Fruit fly (Drosophila melanogaster) whole organism, embryonic: ENCODE results near the gene Cralbp.

ENCODE experiments used
- Antp ChIP-seq: fragments of 200-800 bp; sonication (Bioruptor generic); optimal IDR thresholded peaks from 3 replicates; lab custom pipeline; 2016; ENCODE audit warnings: missing biosample characterization, missing genetic modification characterization
- Atf3 ChIP-seq: fragments of 200-800 bp; sonication (Bioruptor generic); optimal IDR thresholded peaks from 3 replicates; lab custom pipeline; 2016; ENCODE audit warnings: missing biosample characterization, missing genetic modification characterization
- B-H1 ChIP-seq: fragments of 200-800 bp; sonication (Bioruptor generic); IDR thresholded peaks from 3 replicates; pipeline ENCODE4 v1.3.6; 2022; ENCODE audit warnings: missing biosample characterization, missing genetic modification characterization
- BEAF-32 ChIP-seq: fragments of 200-800 bp; sonication (Bioruptor generic); optimal IDR thresholded peaks from 3 replicates; lab custom pipeline; 2017; ENCODE audit warnings: missing biosample characterization, missing genetic modification characterization, mild to moderate bottlenecking, moderate library complexity, missing genetic modification reagents
- Bdp1 ChIP-seq: fragments of 200-800 bp; sonication (Bioruptor generic); optimal IDR thresholded peaks from 3 replicates; lab custom pipeline; 2016; ENCODE audit warnings: missing biosample characterization, missing genetic modification characterization
- BtbVII ChIP-seq: fragments of 200-800 bp; sonication (Bioruptor generic); optimal IDR thresholded peaks from 3 replicates; lab custom pipeline; 2017; ENCODE audit warnings: missing biosample characterization, mild to moderate bottlenecking, missing genetic modification characterization
- CG15696 ChIP-seq: fragments of 200-800 bp; sonication (Bioruptor generic); optimal IDR thresholded peaks from 2 replicates; lab custom pipeline; 2019; ENCODE audit warnings: missing biosample characterization, mild to moderate bottlenecking, missing genetic modification characterization, moderate library complexity
- CG1603 ChIP-seq: fragments of 200-800 bp; sonication (Bioruptor generic); optimal IDR thresholded peaks from 2 replicates; lab custom pipeline; 2019; ENCODE audit warnings: missing biosample characterization, mild to moderate bottlenecking, missing genetic modification characterization, moderate library complexity
- CG17186 ChIP-seq: fragments of 200-800 bp; sonication (Bioruptor generic); optimal IDR thresholded peaks from 3 replicates; lab custom pipeline; 2017; ENCODE audit warnings: missing biosample characterization, missing genetic modification reagents, missing genetic modification characterization
- CG2116 ChIP-seq: fragments of 200-800 bp; sonication (Bioruptor generic); optimal IDR thresholded peaks from 3 replicates; lab custom pipeline; 2018; ENCODE audit warnings: missing biosample characterization, mild to moderate bottlenecking, missing genetic modification characterization
- CG2199 ChIP-seq: fragments of 200-800 bp; sonication (Bioruptor generic); IDR thresholded peaks from 3 replicates; pipeline ENCODE4 v1.3.6; 2022; ENCODE audit warnings: missing biosample characterization, missing genetic modification characterization
- CG2678 ChIP-seq: fragments of 200-800 bp; sonication (Bioruptor generic); optimal IDR thresholded peaks from 3 replicates; lab custom pipeline; 2019; ENCODE audit warnings: missing biosample characterization, mild to moderate bottlenecking, missing genetic modification characterization, moderate library complexity
- CG33557 ChIP-seq: fragments of 200-800 bp; sonication (Bioruptor generic); optimal IDR thresholded peaks from 2 replicates; lab custom pipeline; 2019; ENCODE audit warnings: missing biosample characterization, mild to moderate bottlenecking, missing genetic modification characterization, moderate library complexity
- CG34224 ChIP-seq: fragments of 200-800 bp; sonication (Bioruptor generic); IDR thresholded peaks from 3 replicates; pipeline ENCODE4 v1.3.6; 2022; ENCODE audit warnings: missing biosample characterization, missing genetic modification characterization; ENCODE audit not compliant: partially characterized antibody
- CG5180 ChIP-seq: fragments of 200-800 bp; sonication (Bioruptor generic); optimal IDR thresholded peaks from 3 replicates; lab custom pipeline; 2017; ENCODE audit warnings: missing biosample characterization, missing genetic modification characterization, mild to moderate bottlenecking, moderate library complexity, missing genetic modification reagents
- CG6254 ChIP-seq: fragments of 200-800 bp; sonication (Bioruptor generic); optimal IDR thresholded peaks from 3 replicates; lab custom pipeline; 2017; ENCODE audit warnings: mild to moderate bottlenecking, missing biosample characterization, missing genetic modification reagents, missing genetic modification characterization
- CG6272 ChIP-seq: fragments of 200-800 bp; sonication (Bioruptor generic); IDR thresholded peaks from 2 replicates; pipeline ENCODE4 v1.3.6; 2022; ENCODE audit warnings: missing biosample characterization, missing genetic modification characterization
- CG6654 ChIP-seq: fragments of 200-800 bp; sonication (Bioruptor generic); optimal IDR thresholded peaks from 2 replicates; lab custom pipeline; 2017; ENCODE audit warnings: missing biosample characterization, mild to moderate bottlenecking, missing genetic modification characterization
- CG6813 ChIP-seq: fragments of 200-800 bp; sonication (Bioruptor generic); optimal IDR thresholded peaks from 2 replicates; lab custom pipeline; 2017; ENCODE audit warnings: missing biosample characterization, missing genetic modification characterization, mild to moderate bottlenecking, moderate library complexity, missing genetic modification reagents
- CG7372 ChIP-seq: fragments of 200-800 bp; sonication (Bioruptor generic); IDR thresholded peaks from 2 replicates; pipeline ENCODE4 v1.3.6; 2022; ENCODE audit warnings: missing biosample characterization, missing genetic modification characterization
- CG8089 ChIP-seq: fragments of 200-800 bp; sonication (Bioruptor generic); optimal IDR thresholded peaks from 3 replicates; lab custom pipeline; 2016; ENCODE audit warnings: missing biosample characterization, missing genetic modification characterization
- CG8359 ChIP-seq: fragments of 200-800 bp; sonication (Bioruptor generic); optimal IDR thresholded peaks from 2 replicates; lab custom pipeline; 2017; ENCODE audit warnings: missing biosample characterization, mild to moderate bottlenecking, missing genetic modification characterization, borderline replicate concordance
- CG8944 ChIP-seq: fragments of 200-800 bp; sonication (Bioruptor generic); optimal IDR thresholded peaks from 3 replicates; lab custom pipeline; 2016; ENCODE audit warnings: missing biosample characterization, missing genetic modification characterization
- Doc2 ChIP-seq: fragments of 200-800 bp; sonication (Bioruptor generic); IDR thresholded peaks from 2 replicates; pipeline ENCODE4 v1.3.6; 2022; ENCODE audit warnings: missing biosample characterization, missing genetic modification characterization
- Dp ChIP-seq: fragments of 200-800 bp; sonication (Bioruptor generic); optimal IDR thresholded peaks from 2 replicates; lab custom pipeline; 2018; ENCODE audit warnings: missing biosample characterization, mild to moderate bottlenecking, missing genetic modification characterization, moderate library complexity
- Myb ChIP-seq: fragments of 200-800 bp; sonication (Bioruptor generic); optimal IDR thresholded peaks from 2 replicates; lab custom pipeline; 2016; ENCODE audit warnings: missing biosample characterization, missing genetic modification characterization
- Neu2 ChIP-seq: fragments of 200-800 bp; sonication (Bioruptor generic); optimal IDR thresholded peaks from 3 replicates; lab custom pipeline; 2016; ENCODE audit warnings: missing biosample characterization, missing genetic modification characterization, borderline replicate concordance
- Scr ChIP-seq: fragments of 200-800 bp; sonication (Bioruptor generic); IDR thresholded peaks from 2 replicates; pipeline ENCODE4 v1.3.6; 2022; ENCODE audit warnings: missing biosample characterization, missing genetic modification characterization; ENCODE audit not compliant: partially characterized antibody
- Trl ChIP-seq, 3 experiments: fragments of >200 bp in 2 of 3; fragments of 200-800 bp in 1 of 3; sonication (Bioruptor generic) in 1 of 3; optimal IDR thresholded peaks; 2 replicates in 1 of 3; 3 replicates in 2 of 3; lab custom pipeline; 2016 to 2017; ENCODE audit warnings: missing biosample characterization in 1 of 3, missing genetic modification characterization in 1 of 3
- amos ChIP-seq: fragments of 200-800 bp; sonication (Bioruptor generic); IDR thresholded peaks from 2 replicates; pipeline ENCODE4 v1.3.6; 2022; ENCODE audit warnings: missing biosample characterization, missing genetic modification characterization; ENCODE audit not compliant: partially characterized antibody
- ci ChIP-seq: fragments of 200-800 bp; sonication (Bioruptor generic); IDR thresholded peaks from 3 replicates; pipeline ENCODE4 v1.3.6; 2022; ENCODE audit warnings: missing biosample characterization, missing genetic modification characterization
- disco-r ChIP-seq: fragments of 200-800 bp; sonication (Bioruptor generic); optimal IDR thresholded peaks from 2 replicates; lab custom pipeline; 2016; ENCODE audit warnings: missing biosample characterization, missing genetic modification characterization
- dmrt99B ChIP-seq: fragments of 200-800 bp; sonication (Bioruptor generic); optimal IDR thresholded peaks from 2 replicates; lab custom pipeline; 2018; ENCODE audit warnings: missing biosample characterization, mild to moderate bottlenecking, missing genetic modification characterization, moderate library complexity
- ems ChIP-seq: fragments of 200-800 bp; sonication (Bioruptor generic); optimal IDR thresholded peaks from 3 replicates; lab custom pipeline; 2016; ENCODE audit warnings: missing biosample characterization, missing genetic modification characterization
- fd96Cb ChIP-seq: fragments of 200-800 bp; sonication (Bioruptor generic); optimal IDR thresholded peaks from 2 replicates; lab custom pipeline; 2018; ENCODE audit warnings: missing biosample characterization, mild to moderate bottlenecking, missing genetic modification characterization, moderate library complexity
- ftz-f1 ChIP-seq: fragments of 200-800 bp; sonication (Bioruptor generic); optimal IDR thresholded peaks from 2 replicates; lab custom pipeline; 2016; ENCODE audit warnings: missing biosample characterization, missing genetic modification characterization
- gem ChIP-seq: fragments of 200-800 bp; sonication (Bioruptor generic); optimal IDR thresholded peaks from 2 replicates; lab custom pipeline; 2019; ENCODE audit warnings: missing biosample characterization, mild to moderate bottlenecking, missing genetic modification characterization, moderate library complexity
- gfzf ChIP-seq: fragments of 200-800 bp; sonication (Bioruptor generic); optimal IDR thresholded peaks from 2 replicates; lab custom pipeline; 2016; ENCODE audit warnings: missing biosample characterization, mild to moderate bottlenecking, missing genetic modification characterization, moderate library complexity
- jigr1 ChIP-seq: fragments of 200-800 bp; sonication (Bioruptor generic); IDR thresholded peaks from 3 replicates; pipeline ENCODE4 v1.3.6; 2022; ENCODE audit warnings: missing biosample characterization, missing genetic modification characterization
- ken ChIP-seq: fragments of 200-800 bp; sonication (Bioruptor generic); IDR thresholded peaks from 3 replicates; pipeline ENCODE4 v1.3.6; 2022; ENCODE audit warnings: missing biosample characterization, missing genetic modification characterization
- lbe ChIP-seq: fragments of 200-800 bp; sonication (Bioruptor generic); optimal IDR thresholded peaks from 2 replicates; lab custom pipeline; 2016; ENCODE audit warnings: missing biosample characterization, mild to moderate bottlenecking, missing genetic modification characterization
- luna ChIP-seq: fragments of 200-800 bp; sonication (Bioruptor generic); optimal IDR thresholded peaks from 2 replicates; lab custom pipeline; 2016; ENCODE audit warnings: missing biosample characterization, missing genetic modification characterization
- sens-2 ChIP-seq: fragments of 200-800 bp; sonication (Bioruptor generic); IDR thresholded peaks from 2 replicates; pipeline ENCODE4 v1.3.6; 2022; ENCODE audit warnings: missing biosample characterization, missing genetic modification characterization
- toy ChIP-seq: fragments of 200-800 bp; sonication (Bioruptor generic); IDR thresholded peaks from 2 replicates; pipeline ENCODE4 v1.3.6; 2022; ENCODE audit warnings: missing biosample characterization, missing genetic modification characterization
- usp ChIP-seq: fragments of >200 bp; optimal IDR thresholded peaks from 2 replicates; lab custom pipeline; 2017; ENCODE audit warnings: missing biosample characterization, missing genetic modification characterization
- yki ChIP-seq: fragments of >200 bp; optimal IDR thresholded peaks from 3 replicates; lab custom pipeline; 2018
- zen ChIP-seq: fragments of 200-800 bp; sonication (Bioruptor generic); optimal IDR thresholded peaks from 3 replicates; lab custom pipeline; 2018; ENCODE audit warnings: missing biosample characterization, mild to moderate bottlenecking, missing genetic modification characterization, moderate library complexity
- zfh1 ChIP-seq: fragments of 200-800 bp; sonication (Bioruptor generic); IDR thresholded peaks from 3 replicates; pipeline ENCODE4 v1.3.6; 2022; ENCODE audit warnings: missing biosample characterization, missing genetic modification characterization
- zfh2 ChIP-seq: fragments of 200-800 bp; sonication (Bioruptor generic); optimal IDR thresholded peaks from 2 replicates; lab custom pipeline; 2016; ENCODE audit warnings: missing biosample characterization, missing genetic modification characterization

Cralbp gene

DNA sequence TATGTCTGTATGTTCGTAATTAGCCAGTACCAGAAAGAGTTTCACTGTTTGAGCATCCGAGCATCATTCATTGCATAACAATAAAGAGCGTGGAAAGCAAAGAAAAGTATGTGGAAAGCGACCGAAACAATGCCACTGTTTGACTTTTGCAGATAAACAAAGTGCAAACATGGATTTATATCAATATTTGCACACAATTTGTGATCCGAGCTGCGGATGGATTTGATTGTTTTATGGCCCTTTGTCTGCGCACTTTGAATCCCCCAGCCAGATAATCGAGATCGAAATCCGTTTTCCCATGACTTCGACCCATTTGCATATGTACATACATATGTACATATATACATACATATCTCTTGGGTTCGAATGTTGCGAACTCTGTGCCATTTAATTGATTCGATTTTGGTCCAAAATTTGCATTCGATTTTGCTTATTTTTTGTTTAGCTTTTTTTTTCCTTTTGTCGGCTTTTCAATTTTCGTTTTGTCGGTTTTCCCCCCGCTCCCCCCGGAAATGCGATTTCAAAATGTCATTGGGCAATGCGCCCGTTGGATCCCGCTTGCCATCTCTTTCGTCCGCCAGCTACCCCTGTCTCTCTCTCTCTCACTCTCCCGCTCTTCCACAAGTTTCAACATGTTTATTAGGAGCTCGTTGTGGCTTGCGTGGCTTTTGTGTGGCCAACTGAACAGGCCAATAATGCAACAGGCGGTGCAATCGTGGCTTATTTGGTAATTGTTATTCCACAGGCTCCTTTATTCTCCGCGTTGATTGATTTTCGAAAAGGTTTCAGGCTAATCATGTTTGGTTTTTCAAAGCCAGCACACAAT, 1.1 kb downstream of the Cralbp start:
- TF ChIP-seq Antp (GFP tag; lab: Kevin White, UChicago) = no peak
- TF ChIP-seq Neu2 (GFP tag; lab: Kevin White, UChicago) = peak; percentile 2
- no peak for TF ChIP-seq amos (GFP tag; lab: Robert Waterston, UW)
- TF ChIP-seq sens-2 = no peak
- TF ChIP-seq gfzf (GFP tag; lab: Kevin White, UChicago) = no peak
- TF ChIP-seq CG15696 (tag; lab: Kevin White, UChicago) = peak; percentile 22
- no peak for TF ChIP-seq CG2199 (GFP tag; lab: Robert Waterston, UW)
- TF ChIP-seq CG17186 (GFP tag; lab: Kevin White, UChicago) = no peak
- no peak for TF ChIP-seq Scr (GFP tag; lab: Robert Waterston, UW)
- no peak for TF ChIP-seq yki (lab: Kevin White, UChicago)
- no peak for TF ChIP-seq CG2678
- no peak for TF ChIP-seq CG6254 (GFP tag; lab: Kevin White, UChicago)
- no peak for TF ChIP-seq BEAF-32 (GFP tag; lab: Kevin White, UChicago)
- TF ChIP-seq CG34224 (GFP tag; lab: Robert Waterston, UW) = no peak
- TF ChIP-seq Atf3 (GFP tag; lab: Kevin White, UChicago) = no peak
- no peak for TF ChIP-seq gem (tag; lab: Kevin White, UChicago)
- no peak for TF ChIP-seq ftz-f1 (GFP tag; lab: Kevin White, UChicago)
- TF ChIP-seq luna (GFP tag; lab: Kevin White, UChicago) = no peak
- TF ChIP-seq zfh2 (GFP tag; lab: Kevin White, UChicago) = no peak
- TF ChIP-seq ci (GFP tag; lab: Robert Waterston, UW) = 0 out of 3 replicates have a peak, but pooled peaks have one; percentile 21
- TF ChIP-seq CG1603 = peak; percentile 30
- TF ChIP-seq CG2116 = no peak
- no peak for TF ChIP-seq disco-r (GFP tag; lab: Kevin White, UChicago)
- TF ChIP-seq zen (tag; lab: Kevin White, UChicago) = no peak
- no peak for TF ChIP-seq BtbVII (GFP tag; lab: Kevin White, UChicago)
- no peak for TF ChIP-seq lbe (GFP tag; lab: Kevin White, UChicago)
- TF ChIP-seq CG5180 (GFP tag; lab: Kevin White, UChicago) = no peak
- TF ChIP-seq Dp (GFP tag; lab: Kevin White, UChicago) = no peak
- no peak for TF ChIP-seq CG7372 (GFP tag; lab: Robert Waterston, UW)
- no peak for TF ChIP-seq ems (GFP tag; lab: Kevin White, UChicago)
- TF ChIP-seq Trl (optimal IDR thresholded peaks at IDR 0.05; lab: Kevin White, UChicago) = no peak
- TF ChIP-seq Trl (GFP tag; optimal IDR thresholded peaks at IDR 0.05; lab: Kevin White, UChicago) = no peak
- TF ChIP-seq Bdp1 = no peak
- peak; percentile 20; the same call in 1 of the 3 replicates for TF ChIP-seq zfh1 (GFP tag; lab: Robert Waterston, UW)
- TF ChIP-seq CG6813 (GFP tag; lab: Kevin White, UChicago) = peak; percentile 51
- no peak; the same call in 2 of the 3 replicates for TF ChIP-seq B-H1
- no peak for TF ChIP-seq CG8944
- TF ChIP-seq CG8359 (GFP tag; lab: Kevin White, UChicago) = no peak
- no peak for TF ChIP-seq Myb (GFP tag; lab: Kevin White, UChicago)
- TF ChIP-seq CG6654 = no peak
- TF ChIP-seq ken (GFP tag; lab: Robert Waterston, UW) = 0 out of 3 replicates have a peak, but pooled peaks have one; percentile 36
- TF ChIP-seq fd96Cb (tag; lab: Kevin White, UChicago) = no peak
- no peak for TF ChIP-seq dmrt99B
- TF ChIP-seq Doc2 (GFP tag; lab: Robert Waterston, UW) = no peak
- TF ChIP-seq CG33557 (GFP tag; lab: Kevin White, UChicago) = no peak
- no peak for TF ChIP-seq usp (GFP tag; lab: Kevin White, UChicago)
- TF ChIP-seq CG8089 (GFP tag; lab: Kevin White, UChicago) = no peak
- TF ChIP-seq jigr1 (GFP tag; lab: Robert Waterston, UW) = no peak
- TF ChIP-seq toy (GFP tag; lab: Robert Waterston, UW) = no peak
- no peak for TF ChIP-seq CG6272
